Fruit fly (Drosophila melanogaster): ENCODE measurements around the gene CG3631.

dm6 chr3R:14847844-14848243, 31.4 kb upstream of the CG3631 start:
- TF ChIP-seq CG1620 (GFP tag; optimal IDR thresholded peaks at IDR 0.05) = no peak
- no peak for TF ChIP-seq CG11617 (GFP tag; optimal IDR thresholded peaks at IDR 0.05)
- no peak for TF ChIP-seq Mnt (GFP tag; optimal IDR thresholded peaks at IDR 0.05)
- TF ChIP-seq cic (GFP tag; optimal IDR thresholded peaks at IDR 0.05) = no peak
- TF ChIP-seq CG33017 (tag; optimal IDR thresholded peaks at IDR 0.05) = no peak
- TF ChIP-seq kay (GFP tag; ENCODE audit: borderline replicate concordance) = no peak
- TF ChIP-seq Hr96 (GFP tag; optimal IDR thresholded peaks at IDR 0.05) = no peak
- no peak for TF ChIP-seq CG12768 (GFP tag; optimal IDR thresholded peaks at IDR 0.05)
- no peak for TF ChIP-seq CG7045 (GFP tag; optimal IDR thresholded peaks at IDR 0.05)
- TF ChIP-seq tj (GFP tag; optimal IDR thresholded peaks at IDR 0.05) = no peak

Measured in whole organism, adult.